Worm (Caenorhabditis elegans) whole organism, L1 larva: ENCODE data around the gene T19C9.10.

Experiments used
- C04F5.9 ChIP-seq: sonication (generic microtip); optimal IDR thresholded peaks from 2 replicates; lab custom pipeline; 2016; ENCODE audit warnings: missing genetic modification characterization, missing compliant biosample characterization
- sptf-1 ChIP-seq: fragments of 150-350 bp; optimal IDR thresholded peaks from 2 replicates; lab custom pipeline; 2014; ENCODE audit warnings: missing biosample characterization, missing genetic modification characterization

DNA sequence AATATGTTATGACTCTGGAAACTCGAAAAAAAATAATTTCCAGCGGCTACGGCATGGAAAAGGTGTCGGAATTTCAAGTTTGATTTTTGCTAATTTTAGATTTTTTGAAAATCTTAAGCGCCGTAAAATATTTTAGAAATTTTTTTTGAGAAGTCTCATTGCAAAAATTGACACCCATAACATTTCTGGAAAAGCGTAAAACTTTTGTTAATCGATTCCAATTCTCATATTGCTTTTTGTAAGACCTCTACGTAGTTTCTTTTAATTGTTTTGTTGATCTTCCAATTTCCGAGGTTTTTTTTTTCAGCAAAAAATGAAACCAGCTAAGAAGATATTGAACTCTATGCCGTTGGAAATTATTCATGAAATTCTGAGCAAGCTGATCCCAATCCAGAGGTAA is 22.5 kb downstream of the T19C9.10 start, which contains the start of gene fbxa-85:
- TF ChIP-seq sptf-1 (tag; lab: Kevin White, UChicago), result no peak
- TF ChIP-seq C04F5.9 (tag; lab: Kevin White, UChicago), result no peak
